Worm (Caenorhabditis elegans): ENCODE results near the gene Y39F10C.3.

Y39F10C.3 gene

ce11 chrII:661696-662095, 12.5 kb upstream of the Y39F10C.3 start, which contains the start of gene sri-45:
Gene sri-45, minus strand, starts transcription at chrII:661796.
- TF ChIP-seq ztf-18 (tag; optimal IDR thresholded peaks at IDR 0.05) = no peak
- TF ChIP-seq nhr-179 (tag; optimal IDR thresholded peaks at IDR 0.05) = no peak
- no peak for TF ChIP-seq bed-1 (GFP tag; IDR thresholded peaks at IDR 0.05)
- TF ChIP-seq zim-3 (tag; optimal IDR thresholded peaks at IDR 0.05) = no peak
- no peak for TF ChIP-seq rpc-1 (optimal IDR thresholded peaks at IDR 0.05)
- no peak for TF ChIP-seq rpc-1 (tag; optimal IDR thresholded peaks at IDR 0.05)
- TF ChIP-seq F10E7.11 (tag; optimal IDR thresholded peaks at IDR 0.05) = no peak

- TF ChIP-seq cebp-2 (GFP tag; IDR thresholded peaks at IDR 0.05) = no peak
- TF ChIP-seq F39B2.1 (GFP tag; IDR thresholded peaks at IDR 0.05) = no peak
- TF ChIP-seq hsf-1 (GFP tag; IDR thresholded peaks at IDR 0.05) = no peak
- no peak for TF ChIP-seq egl-44 (GFP tag; IDR thresholded peaks at IDR 0.05)
- TF ChIP-seq F23B12.7 (tag; optimal IDR thresholded peaks at IDR 0.05; ENCODE audit: insufficient read depth) = no peak
- TF ChIP-seq F55B11.4 (tag; optimal IDR thresholded peaks at IDR 0.05; ENCODE audit: borderline replicate concordance, insufficient read depth) = no peak
- TF ChIP-seq madf-3 (GFP tag; IDR thresholded peaks at IDR 0.05) = no peak
- no peak for TF ChIP-seq K11D2.4 (GFP tag; IDR thresholded peaks at IDR 0.05)
- no peak for TF ChIP-seq nhr-90 (tag; optimal IDR thresholded peaks at IDR 0.05)
- TF ChIP-seq B0261.1 (tag; optimal IDR thresholded peaks at IDR 0.05) = no peak
Observed at ce11 chrII:667864-668263, 6.4 kb upstream of the Y39F10C.3 start.

- TF ChIP-seq sea-2 (GFP tag; IDR thresholded peaks at IDR 0.05) (no peak), madf-3 (GFP tag; IDR thresholded peaks at IDR 0.05) (no peak), nfya-2 (GFP tag; IDR thresholded peaks at IDR 0.05) (no peak), attf-6 (GFP tag; IDR thresholded peaks at IDR 0.05) (no peak), dpff-1 (tag; optimal IDR thresholded peaks at IDR 0.05) (no peak), cebp-1 (GFP tag; IDR thresholded peaks at IDR 0.05) (no peak), cebp-1 (tag; optimal IDR thresholded peaks at IDR 0.05) (no peak), T26A5.8 (tag; optimal IDR thresholded peaks at IDR 0.05) (no peak), lsl-1 (GFP tag; optimal IDR thresholded peaks at IDR 0.05) (no peak), mxl-1 (tag; optimal IDR thresholded peaks at IDR 0.05) (no peak), K12H6.12 (tag; optimal IDR thresholded peaks at IDR 0.05) (no peak), nhr-90 (tag; optimal IDR thresholded peaks at IDR 0.05) (no peak), zim-3 (tag; optimal IDR thresholded peaks at IDR 0.05) (no peak)
Observed at ce11 chrII:671025-671424, 3.2 kb upstream of the Y39F10C.3 start, which contains the start of gene sri-46. Gene sri-46, minus strand, starts transcription at chrII:671125.

ce11 chrII:675303-675702, 1.1 kb downstream of the Y39F10C.3 start, which contains the start of gene Y39F10C.1:
Gene Y39F10C.1, plus strand, starts transcription at chrII:675603.
- TF ChIP-seq Y79H2A.3 (GFP tag; conservative IDR thresholded peaks at IDR 0.05) (no peak), dpl-1 (GFP tag; optimal IDR thresholded peaks at IDR 0.05) (no peak), ceh-91 (GFP tag; IDR thresholded peaks at IDR 0.05) (no peak), cebp-1 (GFP tag; IDR thresholded peaks at IDR 0.05) (no peak), cebp-1 (tag; optimal IDR thresholded peaks at IDR 0.05) (no peak), F23B12.7 (tag; optimal IDR thresholded peaks at IDR 0.05; ENCODE audit: insufficient read depth) (no peak), F55B11.4 (tag; optimal IDR thresholded peaks at IDR 0.05; ENCODE audit: borderline replicate concordance, insufficient read depth) (no peak), snpc-1.3 (tag; optimal IDR thresholded peaks at IDR 0.05; ENCODE audit: insufficient read depth) (no peak), C06A6.2 (GFP tag; conservative IDR thresholded peaks at IDR 0.05) (no peak)

ce11 chrII:675822-676221, 1.6 kb downstream of the Y39F10C.3 start:
- TF ChIP-seq hlh-12 (tag; optimal IDR thresholded peaks at IDR 0.05) (no peak), ceh-91 (GFP tag; IDR thresholded peaks at IDR 0.05) (no peak), ztf-25 (GFP tag; IDR thresholded peaks at IDR 0.05) (no peak), him-1 (tag; optimal IDR thresholded peaks at IDR 0.05) (no peak), snpc-1.3 (tag; optimal IDR thresholded peaks at IDR 0.05; ENCODE audit: insufficient read depth) (no peak), zfh-2 (GFP tag; conservative IDR thresholded peaks at IDR 0.05) (no peak), Y56A3A.18 (GFP tag; IDR thresholded peaks at IDR 0.05) (no peak), unc-130 (GFP tag; optimal IDR thresholded peaks at IDR 0.05) (no peak)
